Fruit fly (Drosophila melanogaster): ENCODE data around the gene Gnpnat.

Gene Gnpnat

DNA sequence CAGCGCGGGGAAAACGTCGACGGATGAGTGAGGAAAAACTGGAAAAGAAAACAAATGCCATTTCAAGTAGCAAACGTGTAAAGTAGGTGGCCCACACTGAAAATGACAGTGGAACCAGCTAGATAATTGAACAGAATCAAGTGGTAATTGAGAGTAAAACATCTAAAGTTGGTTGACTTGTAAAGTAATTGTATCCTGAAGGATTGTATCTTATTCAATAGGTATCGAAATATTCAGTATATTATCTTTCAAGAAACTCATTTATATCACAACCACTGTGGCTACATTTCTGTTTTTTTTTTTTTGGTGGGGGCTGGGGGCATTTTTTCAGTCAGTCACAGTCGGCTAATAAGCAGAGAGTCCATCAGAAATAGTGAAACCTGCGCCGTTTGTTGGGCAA lies 38.9 kb upstream of the Gnpnat start (continued):
- TF ChIP-seq HLH54F (GFP tag; optimal IDR thresholded peaks at IDR 0.05) (no peak), CG1647 (GFP tag; optimal IDR thresholded peaks at IDR 0.05) (no peak), ranshi (GFP tag; IDR thresholded peaks at IDR 0.05) (peak; percentile 39; the same call in 1 of the 2 replicates), Bteb2 (GFP tag; optimal IDR thresholded peaks at IDR 0.05) (no peak), CG11723 (GFP tag; optimal IDR thresholded peaks at IDR 0.05) (no peak), btn (GFP tag; optimal IDR thresholded peaks at IDR 0.05) (no peak), CG6175 (GFP tag; IDR thresholded peaks at IDR 0.05) (no peak), ase (GFP tag; IDR thresholded peaks at IDR 0.05) (0 out of 3 replicates have a peak, but pooled peaks have one; percentile 19), CG8359 (GFP tag; optimal IDR thresholded peaks at IDR 0.05; ENCODE audit: borderline replicate concordance) (no peak), CG1832 (GFP tag; optimal IDR thresholded peaks at IDR 0.05) (no peak), Oaz (GFP tag; IDR thresholded peaks at IDR 0.05) (no peak), Chrac-16 (GFP tag; optimal IDR thresholded peaks at IDR 0.05) (no peak), aop (GFP tag; IDR thresholded peaks at IDR 0.05) (0 out of 2 replicates have a peak, but pooled peaks have one; percentile 11), CG2120 (GFP tag; optimal IDR thresholded peaks at IDR 0.05) (no peak), knrl (GFP tag; IDR thresholded peaks at IDR 0.05; ENCODE audit: partially characterized antibody) (no peak), CTCF (GFP tag; optimal IDR thresholded peaks at IDR 0.05) (no peak), Dbx (GFP tag; IDR thresholded peaks at IDR 0.05) (no peak), ab (GFP tag; optimal IDR thresholded peaks at IDR 0.05) (no peak), shn (GFP tag; optimal IDR thresholded peaks at IDR 0.05) (no peak), Dfd (GFP tag; optimal IDR thresholded peaks at IDR 0.05) (no peak), CG7372 (GFP tag; IDR thresholded peaks at IDR 0.05) (no peak), H2.0 (GFP tag; IDR thresholded peaks at IDR 0.05) (no peak), CG3407 (GFP tag; optimal IDR thresholded peaks at IDR 0.05) (peak; percentile 32), CG16813 (GFP tag; IDR thresholded peaks at IDR 0.05; ENCODE audit: partially characterized antibody) (no peak), CG14710 (tag; optimal IDR thresholded peaks at IDR 0.05) (no peak), CG7786 (GFP tag; optimal IDR thresholded peaks at IDR 0.05) (no peak), jumu (GFP tag; optimal IDR thresholded peaks at IDR 0.05) (peak; percentile 46), E2f1 (GFP tag; IDR thresholded peaks at IDR 0.05) (peak; percentile 50), so (GFP tag; IDR thresholded peaks at IDR 0.05) (peak; percentile 26; the same call in 1 of the 3 replicates), CG9932 (GFP tag; IDR thresholded peaks at IDR 0.05) (no peak), CG8281 (tag; optimal IDR thresholded peaks at IDR 0.05) (no peak), ap (GFP tag; IDR thresholded peaks at IDR 0.05) (no peak), CG2129 (GFP tag; IDR thresholded peaks at IDR 0.05; ENCODE audit: partially characterized antibody) (no peak), tio (GFP tag; optimal IDR thresholded peaks at IDR 0.05) (no peak), D19B (GFP tag; optimal IDR thresholded peaks at IDR 0.05) (no peak), CG13624 (GFP tag; optimal IDR thresholded peaks at IDR 0.05) (no peak), tgo (GFP tag; IDR thresholded peaks at IDR 0.05) (peak; percentile 51; the same call in 2 of the 3 replicates), CG5245 (GFP tag; optimal IDR thresholded peaks at IDR 0.05) (no peak), CG1792 (GFP tag; optimal IDR thresholded peaks at IDR 0.05) (no peak), CG11696 (GFP tag; IDR thresholded peaks at IDR 0.05) (0 out of 2 replicates have a peak, but pooled peaks have one; percentile 36), run (tag; optimal IDR thresholded peaks at IDR 0.05) (no peak), Ets97D (GFP tag; optimal IDR thresholded peaks at IDR 0.05) (no peak), CrebB (tag; optimal IDR thresholded peaks at IDR 0.05) (no peak), CG12391 (tag; optimal IDR thresholded peaks at IDR 0.05) (no peak), CG31388 (GFP tag; optimal IDR thresholded peaks at IDR 0.05) (no peak), CG4730 (GFP tag; IDR thresholded peaks at IDR 0.05) (no peak), Hey (tag; optimal IDR thresholded peaks at IDR 0.05) (no peak), bbx (GFP tag; IDR thresholded peaks at IDR 0.05; ENCODE audit: partially characterized antibody) (no peak), pb (GFP tag; optimal IDR thresholded peaks at IDR 0.05) (peak; percentile 1), pros (GFP tag; optimal IDR thresholded peaks at IDR 0.05) (no peak), Ada2b (GFP tag; IDR thresholded peaks at IDR 0.05) (no peak), CG11093 (GFP tag; IDR thresholded peaks at IDR 0.05) (peak; percentile 41; the same call in 1 of the 3 replicates), CG16863 (GFP tag; optimal IDR thresholded peaks at IDR 0.05) (peak; percentile 2)
